Worm (Caenorhabditis elegans) whole organism, early embryonic: Measurements from ENCODE around the gene nspc-14.

Experiments
- aly-1 ChIP-seq: sonication (generic microtip); optimal IDR thresholded peaks from 2 replicates; lab custom pipeline; 2016; ENCODE audit warnings: missing genetic modification characterization, missing compliant biosample characterization
- ama-1 ChIP-seq: fragments of 150-350 bp; optimal IDR thresholded peaks from 2 replicates; lab custom pipeline; 2014
- ceh-36 ChIP-seq: sonication (generic microtip); optimal IDR thresholded peaks from 2 replicates; lab custom pipeline; 2016; ENCODE audit warnings: missing genetic modification characterization, inconsistent platforms, missing compliant biosample characterization
- ets-7 ChIP-seq: sonication (generic microtip); optimal IDR thresholded peaks from 2 replicates; lab custom pipeline; 2016; ENCODE audit warnings: missing genotype, missing genetic modification characterization, missing compliant biosample characterization
- flt-1 ChIP-seq: fragments of 200-800 bp; sonication (Bioruptor generic); IDR thresholded peaks from 2 replicates; pipeline ENCODE4 v1.3.6; 2022; ENCODE audit warnings: missing genetic modification characterization, missing compliant biosample characterization
- hnd-1 ChIP-seq: sonication (generic microtip); optimal IDR thresholded peaks from 2 replicates; lab custom pipeline; 2016; ENCODE audit warnings: missing genetic modification characterization, missing compliant biosample characterization
- pes-1 ChIP-seq: fragments of 200-800 bp; sonication (Bioruptor generic); IDR thresholded peaks from 2 replicates; pipeline ENCODE4 v1.3.6; 2022; ENCODE audit warnings: missing genetic modification reagents, missing genetic modification characterization, missing compliant biosample characterization
- scrt-1 ChIP-seq: fragments of 200-800 bp; sonication (Bioruptor generic); IDR thresholded peaks from 2 replicates; pipeline ENCODE4 v1.3.6; 2022; ENCODE audit warnings: missing genetic modification characterization, missing compliant biosample characterization

ce11 chrX:12335808-12336207, 23.0 kb downstream of the nspc-14 start, which contains the start of gene srd-48:
- no peak for TF ChIP-seq ceh-36 (tag; lab: Kevin White, UChicago)
- no peak for TF ChIP-seq aly-1 (tag; lab: Kevin White, UChicago)
- no peak for TF ChIP-seq ama-1 (lab: Kevin White, UChicago)
- no peak for TF ChIP-seq ets-7 (tag; lab: Kevin White, UChicago)
- no peak for TF ChIP-seq scrt-1 (GFP tag; lab: Robert Waterston, UW)
- TF ChIP-seq pes-1 (GFP tag; lab: Robert Waterston, UW) = no peak
- no peak for TF ChIP-seq hnd-1 (tag; lab: Kevin White, UChicago)
- no peak for TF ChIP-seq flt-1
